Fruit fly (Drosophila melanogaster): Measurements from ENCODE around the gene Taf2.

Gene Taf2

dm6 chr3L:9856430-9857218, 31.9 kb downstream of the Taf2 start (continued):
- TF ChIP-seq Gug (GFP tag; IDR thresholded peaks at IDR 0.05): peak; percentile 59
- no peak for TF ChIP-seq topi (GFP tag; optimal IDR thresholded peaks at IDR 0.05)
- TF ChIP-seq CG8632 (GFP tag; optimal IDR thresholded peaks at IDR 0.05): peak; percentile 21
- TF ChIP-seq Eip93F (GFP tag; optimal IDR thresholded peaks at IDR 0.05): no peak
- TF ChIP-seq spab (GFP tag; optimal IDR thresholded peaks at IDR 0.05): no peak
- TF ChIP-seq CG7368 (GFP tag; optimal IDR thresholded peaks at IDR 0.05): peak; percentile 5
- TF ChIP-seq CG34406 (GFP tag; optimal IDR thresholded peaks at IDR 0.05): peak; percentile 41
- peak; percentile 81 for TF ChIP-seq CG15336 (GFP tag; IDR thresholded peaks at IDR 0.05)
- no peak for TF ChIP-seq fd59A (GFP tag; optimal IDR thresholded peaks at IDR 0.05)

- TF ChIP-seq vri (GFP tag; optimal IDR thresholded peaks at IDR 0.05): peak; percentile 89
- TF ChIP-seq Hr4 (GFP tag; optimal IDR thresholded peaks at IDR 0.05): peak; percentile 94
- peak; percentile 93 for TF ChIP-seq Smox (GFP tag; optimal IDR thresholded peaks at IDR 0.05)
- TF ChIP-seq Hr39 (GFP tag; optimal IDR thresholded peaks at IDR 0.05): peak; percentile 96
- peak; percentile 97 for TF ChIP-seq Eip75B (GFP tag; optimal IDR thresholded peaks at IDR 0.05)
- peak; percentile 96 for TF ChIP-seq lz (GFP tag; optimal IDR thresholded peaks at IDR 0.05)
- peak; percentile 97 for TF ChIP-seq esn (GFP tag; optimal IDR thresholded peaks at IDR 0.05)
- TF ChIP-seq salr (GFP tag; optimal IDR thresholded peaks at IDR 0.05): peak; percentile 77 to 90
- peak; percentile 97 for TF ChIP-seq topi (GFP tag; optimal IDR thresholded peaks at IDR 0.05)
- TF ChIP-seq OdsH (GFP tag; optimal IDR thresholded peaks at IDR 0.05): peak; percentile 92
- TF ChIP-seq pdm3 (GFP tag; optimal IDR thresholded peaks at IDR 0.05): peak; percentile 94
- peak; percentile 88 for TF ChIP-seq fd59A (GFP tag; optimal IDR thresholded peaks at IDR 0.05)
- peak; percentile 98 for TF ChIP-seq cyc (GFP tag; optimal IDR thresholded peaks at IDR 0.05)
- peak; percentile 82 for TF ChIP-seq CG6276 (GFP tag; optimal IDR thresholded peaks at IDR 0.05)
- TF ChIP-seq Hr38 (GFP tag; optimal IDR thresholded peaks at IDR 0.05): no peak
- TF ChIP-seq CG11762 (GFP tag; optimal IDR thresholded peaks at IDR 0.05; ENCODE audit: insufficient read depth): peak; percentile 94
- TF ChIP-seq dac (GFP tag; optimal IDR thresholded peaks at IDR 0.05): peak; percentile 87
- TF ChIP-seq CG10631 (GFP tag; optimal IDR thresholded peaks at IDR 0.05): peak; percentile 92
- peak; percentile 74 for TF ChIP-seq fkh (GFP tag; optimal IDR thresholded peaks at IDR 0.05)
- TF ChIP-seq Ets21C (GFP tag; optimal IDR thresholded peaks at IDR 0.05): peak; percentile 94
- TF ChIP-seq Lpt (GFP tag; optimal IDR thresholded peaks at IDR 0.05): peak; percentile 95
- peak; percentile 95 for TF ChIP-seq CG10669 (GFP tag; optimal IDR thresholded peaks at IDR 0.05)
- peak; percentile 92 for TF ChIP-seq CG16779 (tag; optimal IDR thresholded peaks at IDR 0.05)
- peak; percentile 96 for TF ChIP-seq CG32006 (GFP tag; optimal IDR thresholded peaks at IDR 0.05)
- TF ChIP-seq CG3919 (GFP tag; optimal IDR thresholded peaks at IDR 0.05): peak; percentile 97
- TF ChIP-seq CG8119 (GFP tag; IDR thresholded peaks at IDR 0.05): peak; percentile 97
- TF ChIP-seq CG11902 (GFP tag; optimal IDR thresholded peaks at IDR 0.05): peak; percentile 92
- peak; percentile 93 for TF ChIP-seq spab (GFP tag; optimal IDR thresholded peaks at IDR 0.05)
- peak; percentile 85 for TF ChIP-seq CG8632 (GFP tag; optimal IDR thresholded peaks at IDR 0.05)
- TF ChIP-seq Ets96B (tag; optimal IDR thresholded peaks at IDR 0.05): peak; percentile 95
- peak; percentile 99 for TF ChIP-seq svp (GFP tag)
- TF ChIP-seq CG7368 (GFP tag; optimal IDR thresholded peaks at IDR 0.05): peak; percentile 97
- TF ChIP-seq eg (GFP tag; IDR thresholded peaks at IDR 0.05): peak; percentile 97
- peak; percentile 92 for TF ChIP-seq CG6792 (GFP tag; optimal IDR thresholded peaks at IDR 0.05)
- peak; percentile 91 for TF ChIP-seq CG3032 (tag; optimal IDR thresholded peaks at IDR 0.05)
- peak; percentile 93 for TF ChIP-seq net (GFP tag; optimal IDR thresholded peaks at IDR 0.05)
- peak; percentile 96 for TF ChIP-seq Met (GFP tag; optimal IDR thresholded peaks at IDR 0.05)
- TF ChIP-seq Sox15 (GFP tag; optimal IDR thresholded peaks at IDR 0.05): peak; percentile 80
- TF ChIP-seq CG8319 (GFP tag; optimal IDR thresholded peaks at IDR 0.05): peak; percentile 93
- TF ChIP-seq Eip93F (GFP tag; optimal IDR thresholded peaks at IDR 0.05): peak; percentile 71
- peak; percentile 98 for TF ChIP-seq Blimp-1 (GFP tag; optimal IDR thresholded peaks at IDR 0.05)
- peak; percentile 88 for TF ChIP-seq CG34406 (GFP tag; optimal IDR thresholded peaks at IDR 0.05)
- TF ChIP-seq acj6 (GFP tag; optimal IDR thresholded peaks at IDR 0.05): peak; percentile 94
- peak; percentile 95 for TF ChIP-seq CG6808 (GFP tag; optimal IDR thresholded peaks at IDR 0.05)
Measured at dm6 chr3L:9855784-9856426, 32.6 kb downstream of the Taf2 start.
